Worm (Caenorhabditis elegans) whole organism, L1 larva: ENCODE data around the gene fipr-27.

Experiments
- F16B12.6 ChIP-seq: fragments of 150-350 bp; optimal IDR thresholded peaks from 2 replicates; lab custom pipeline; 2014; ENCODE audit warnings: missing biosample characterization, missing genetic modification characterization
- aha-1 ChIP-seq: fragments of 150-350 bp; optimal IDR thresholded peaks from 2 replicates; lab custom pipeline; 2014; ENCODE audit warnings: missing biosample characterization, missing genetic modification characterization
- alr-1 ChIP-seq: fragments of 200-800 bp; sonication (Bioruptor generic); optimal IDR thresholded peaks from 2 replicates; lab custom pipeline; 2018; ENCODE audit warnings: borderline replicate concordance, mild to moderate bottlenecking, missing genetic modification characterization, missing compliant biosample characterization
- aly-2 ChIP-seq: fragments of 150-350 bp; optimal IDR thresholded peaks from 2 replicates; lab custom pipeline; 2014; ENCODE audit warnings: missing biosample characterization, missing genetic modification characterization
- ama-1 ChIP-seq: fragments of 150-350 bp; optimal IDR thresholded peaks from 2 replicates; lab custom pipeline; 2014
- blmp-1 ChIP-seq: fragments of 150-350 bp; optimal IDR thresholded peaks from 2 replicates; lab custom pipeline; 2014; ENCODE audit warnings: missing biosample characterization, missing genetic modification characterization
- ceh-63 ChIP-seq: fragments of 200-800 bp; sonication (Bioruptor generic); optimal IDR thresholded peaks from 2 replicates; lab custom pipeline; 2018; ENCODE audit warnings: mild to moderate bottlenecking, missing genetic modification characterization, missing compliant biosample characterization
- ceh-88 ChIP-seq: fragments of 200-800 bp; sonication (Bioruptor generic); IDR thresholded peaks from 2 replicates; pipeline ENCODE4 v1.3.6; 2022; ENCODE audit warnings: missing genetic modification characterization, missing compliant biosample characterization
- ceh-90 ChIP-seq: sonication (generic microtip); optimal IDR thresholded peaks from 2 replicates; lab custom pipeline; 2016; ENCODE audit warnings: missing genetic modification characterization, missing compliant biosample characterization
- efl-1 ChIP-seq, 4 experiments: fragments of 150-350 bp; optimal IDR thresholded peaks in 3 of 4; peaks in 1 of 4; 1 replicate in 1 of 4; 2 replicates in 3 of 4; lab custom pipeline; 2014; ENCODE audit warnings: missing biosample characterization in 2 of 4, missing genetic modification characterization in 2 of 4, missing genetic modification reagents in 2 of 4
- egl-13 ChIP-seq: sonication (generic microtip); optimal IDR thresholded peaks from 2 replicates; lab custom pipeline; 2016; ENCODE audit warnings: missing genotype, missing genetic modification reagents, missing genetic modification characterization, missing compliant biosample characterization
- elt-2 ChIP-seq: sonication (generic microtip); optimal IDR thresholded peaks from 2 replicates; lab custom pipeline; 2016; ENCODE audit warnings: missing genetic modification characterization, mild to moderate bottlenecking, inconsistent platforms, missing compliant biosample characterization, missing genetic modification reagents
- elt-3 ChIP-seq, 6 experiments: fragments of 150-350 bp in 1 of 6; sonication (generic microtip); optimal IDR thresholded peaks; 2 replicates each; lab custom pipeline; 2017 to 2018; ENCODE audit warnings: missing biosample characterization in 6 of 6, missing genetic modification characterization in 6 of 6, inconsistent platforms in 1 of 6
- ets-5 ChIP-seq: fragments of 200-800 bp; sonication (Bioruptor generic); IDR thresholded peaks from 2 replicates; pipeline ENCODE4 v1.3.6; 2022; ENCODE audit warnings: missing genetic modification characterization, missing compliant biosample characterization
- fkh-4 ChIP-seq: sonication (generic microtip); optimal IDR thresholded peaks from 2 replicates; lab custom pipeline; 2016; ENCODE audit warnings: missing compliant biosample characterization, missing genetic modification characterization, borderline replicate concordance
- grh-1 ChIP-seq: fragments of 200-800 bp; sonication (Bioruptor generic); IDR thresholded peaks from 2 replicates; pipeline ENCODE4 v1.3.6; 2022; ENCODE audit warnings: missing genetic modification reagents, missing genetic modification characterization, missing compliant biosample characterization
- hlh-17 ChIP-seq: fragments of 200-800 bp; sonication (Bioruptor generic); optimal IDR thresholded peaks from 2 replicates; lab custom pipeline; 2018; ENCODE audit warnings: missing genetic modification characterization, mild to moderate bottlenecking, missing compliant biosample characterization, moderate library complexity, borderline replicate concordance
- hlh-4 ChIP-seq: sonication (generic microtip); optimal IDR thresholded peaks from 2 replicates; lab custom pipeline; 2016; ENCODE audit warnings: mild to moderate bottlenecking, missing genetic modification characterization, missing compliant biosample characterization
- hpl-2 ChIP-seq: fragments of 150-350 bp; optimal IDR thresholded peaks from 2 replicates; lab custom pipeline; 2014; ENCODE audit warnings: missing biosample characterization, missing genetic modification reagents, missing genetic modification characterization
- irx-1 ChIP-seq: sonication (generic microtip); optimal IDR thresholded peaks from 2 replicates; lab custom pipeline; 2016; ENCODE audit warnings: missing genetic modification characterization, missing compliant biosample characterization
- isw-1 ChIP-seq: fragments of 200-800 bp; sonication (Bioruptor generic); IDR thresholded peaks from 2 replicates; pipeline ENCODE4 v1.3.6; 2022; ENCODE audit warnings: missing genetic modification characterization, missing compliant biosample characterization
- jun-1 ChIP-seq: fragments of 150-350 bp; optimal IDR thresholded peaks from 2 replicates; lab custom pipeline; 2014; ENCODE audit warnings: missing biosample characterization, missing genetic modification reagents, missing genetic modification characterization
- lin-13 ChIP-seq: fragments of 150-350 bp; optimal IDR thresholded peaks from 2 replicates; lab custom pipeline; 2014; ENCODE audit warnings: missing biosample characterization, missing genetic modification reagents, missing genetic modification characterization
- lin-15B ChIP-seq: fragments of 150-350 bp; sonication (generic microtip); optimal IDR thresholded peaks from 3 replicates; lab custom pipeline; 2014; ENCODE audit warnings: missing biosample characterization, missing genetic modification characterization
- lin-35 ChIP-seq, 2 experiments: fragments of 150-350 bp; optimal IDR thresholded peaks; 2 replicates each; lab custom pipeline; 2014; ENCODE audit warnings: missing biosample characterization in 2 of 2, missing genetic modification characterization in 2 of 2, missing genetic modification reagents in 2 of 2
- lsy-2 ChIP-seq, 2 experiments: fragments of 150-350 bp; optimal IDR thresholded peaks; 2 replicates each; lab custom pipeline; 2014; ENCODE audit warnings: missing biosample characterization in 2 of 2, missing genetic modification characterization in 2 of 2
- mab-9 ChIP-seq: fragments of 200-800 bp; sonication (Bioruptor generic); IDR thresholded peaks from 2 replicates; pipeline ENCODE4 v1.3.6; 2022; ENCODE audit warnings: missing genetic modification reagents, missing genetic modification characterization, missing compliant biosample characterization
- mdl-1 ChIP-seq, 2 experiments: fragments of 150-350 bp; optimal IDR thresholded peaks; 2 replicates each; lab custom pipeline; 2014 to 2017; ENCODE audit warnings: missing biosample characterization in 2 of 2, missing genetic modification characterization in 2 of 2, inconsistent platforms in 1 of 2
- mef-2 ChIP-seq: fragments of 150-350 bp; optimal IDR thresholded peaks from 2 replicates; lab custom pipeline; 2014; ENCODE audit warnings: missing biosample characterization, missing genetic modification characterization
- nhr-19 ChIP-seq: fragments of 200-800 bp; sonication (Bioruptor generic); conservative IDR thresholded peaks from 2 replicates; pipeline ENCODE4 v1.3.6; 2022; ENCODE audit warnings: missing genetic modification characterization, missing compliant biosample characterization
- nhr-20 ChIP-seq: sonication (generic microtip); optimal IDR thresholded peaks from 2 replicates; lab custom pipeline; 2016; ENCODE audit warnings: mild to moderate bottlenecking, missing genetic modification characterization, missing compliant biosample characterization
- nhr-28 ChIP-seq: fragments of 150-350 bp; optimal IDR thresholded peaks from 2 replicates; lab custom pipeline; 2014; ENCODE audit warnings: missing biosample characterization, missing genetic modification characterization
- nhr-77 ChIP-seq: fragments of 150-350 bp; optimal IDR thresholded peaks from 2 replicates; lab custom pipeline; 2014; ENCODE audit warnings: missing biosample characterization, missing genetic modification characterization
- nhr-85 ChIP-seq: sonication (generic microtip); peaks from one replicate; lab custom pipeline; 2016; ENCODE audit warnings: missing genetic modification characterization, inconsistent platforms, missing compliant biosample characterization
- pax-3 ChIP-seq: fragments of 200-800 bp; sonication (Bioruptor generic); optimal IDR thresholded peaks from 2 replicates; lab custom pipeline; 2018; ENCODE audit warnings: mild to moderate bottlenecking, missing genetic modification characterization, moderate library complexity, missing compliant biosample characterization
- rnt-1 ChIP-seq: sonication (generic microtip); optimal IDR thresholded peaks from 2 replicates; lab custom pipeline; 2016; ENCODE audit warnings: mild to moderate bottlenecking, missing genetic modification characterization, moderate library complexity, missing compliant biosample characterization
- skn-1 ChIP-seq: fragments of 150-350 bp; optimal IDR thresholded peaks from 2 replicates; lab custom pipeline; 2014; ENCODE audit warnings: missing biosample characterization, missing genetic modification characterization
- snu-23 ChIP-seq: sonication (generic microtip); optimal IDR thresholded peaks from 2 replicates; lab custom pipeline; 2016; ENCODE audit warnings: missing genetic modification characterization, missing compliant biosample characterization
- sox-4 ChIP-seq: sonication (generic microtip); optimal IDR thresholded peaks from 2 replicates; lab custom pipeline; 2016; ENCODE audit warnings: missing genetic modification characterization, missing compliant biosample characterization
- sptf-1 ChIP-seq: fragments of 150-350 bp; optimal IDR thresholded peaks from 2 replicates; lab custom pipeline; 2014; ENCODE audit warnings: missing biosample characterization, missing genetic modification characterization
- swsn-7 ChIP-seq: sonication (generic microtip); optimal IDR thresholded peaks from 2 replicates; lab custom pipeline; 2016; ENCODE audit warnings: missing genetic modification characterization, missing compliant biosample characterization
- tlp-1 ChIP-seq: fragments of 150-350 bp; optimal IDR thresholded peaks from 2 replicates; lab custom pipeline; 2014; ENCODE audit warnings: missing biosample characterization, missing genetic modification characterization
- unc-130 ChIP-seq: fragments of 150-350 bp; optimal IDR thresholded peaks from 2 replicates; lab custom pipeline; 2017; ENCODE audit warnings: missing biosample characterization, missing genetic modification characterization, inconsistent platforms
- unc-30 ChIP-seq: sonication (generic microtip); optimal IDR thresholded peaks from 2 replicates; lab custom pipeline; 2017; ENCODE audit warnings: missing biosample characterization, missing genetic modification characterization
- unc-86 ChIP-seq: sonication (generic microtip); optimal IDR thresholded peaks from 2 replicates; lab custom pipeline; 2016; ENCODE audit warnings: missing genetic modification characterization, missing compliant biosample characterization
- vab-15 ChIP-seq: sonication (generic microtip); optimal IDR thresholded peaks from 2 replicates; lab custom pipeline; 2017; ENCODE audit warnings: missing genotype, mild to moderate bottlenecking, missing genetic modification characterization, missing compliant biosample characterization
- xbp-1 ChIP-seq: sonication (generic microtip); optimal IDR thresholded peaks from 2 replicates; lab custom pipeline; 2016; ENCODE audit warnings: missing genetic modification characterization, missing compliant biosample characterization
- zag-1 ChIP-seq: fragments of 150-350 bp; optimal IDR thresholded peaks from 2 replicates; lab custom pipeline; 2014; ENCODE audit warnings: missing biosample characterization, missing genetic modification characterization
- zip-4 ChIP-seq: fragments of 200-800 bp; sonication (Bioruptor generic); optimal IDR thresholded peaks from 2 replicates; lab custom pipeline; 2018; ENCODE audit warnings: mild to moderate bottlenecking, missing genetic modification characterization, moderate library complexity, missing compliant biosample characterization
- ztf-4 ChIP-seq: fragments of 150-350 bp; optimal IDR thresholded peaks from 2 replicates; lab custom pipeline; 2014; ENCODE audit warnings: missing biosample characterization, missing genetic modification characterization

fipr-27 gene

DNA sequence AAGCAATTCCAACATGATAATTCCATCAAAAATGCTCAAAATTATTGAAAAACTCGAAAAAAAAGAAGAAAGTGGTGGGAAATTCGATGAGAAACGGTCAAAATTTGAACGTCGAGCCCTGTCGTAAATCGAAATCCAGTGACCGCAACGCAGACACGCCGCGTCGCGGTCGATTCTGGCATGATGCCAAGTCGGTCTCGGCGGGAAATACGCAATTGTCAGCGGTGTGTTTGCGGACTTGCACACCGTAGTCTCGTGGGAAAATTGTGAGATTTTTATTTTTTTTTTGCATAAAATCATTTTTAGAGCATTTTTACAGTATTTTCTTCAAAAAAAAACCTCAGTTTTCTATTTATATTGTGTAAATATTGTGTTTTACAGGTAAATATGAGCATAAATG is 25.5 kb downstream of the fipr-27 start, which contains the start of gene tsr-2 (continued):
- TF ChIP-seq ama-1 (lab: Kevin White, UChicago): peak; percentile 50
- TF ChIP-seq swsn-7 (tag; lab: Kevin White, UChicago): peak; percentile 91
- TF ChIP-seq nhr-85: peak; percentile 93
- peak; percentile 87 to 89 for TF ChIP-seq efl-1 (optimal IDR thresholded peaks at IDR 0.05; lab: Kevin White, UChicago)
- peak; percentile 80 to 98 for TF ChIP-seq efl-1 (GFP tag; optimal IDR thresholded peaks at IDR 0.05 in 1 of 2; lab: Kevin White, UChicago)
- peak; percentile 77 for TF ChIP-seq egl-13 (tag; lab: Kevin White, UChicago)
- TF ChIP-seq unc-30 (tag; lab: Kevin White, UChicago): no peak
- TF ChIP-seq fkh-4: peak; percentile 41
- peak; percentile 82 for TF ChIP-seq pax-3 (tag; lab: Kevin White, UChicago)
- peak; percentile 95 for TF ChIP-seq rnt-1 (tag; lab: Kevin White, UChicago)
- peak; percentile 99 for TF ChIP-seq F16B12.6 (tag; lab: Kevin White, UChicago)
- TF ChIP-seq blmp-1 (tag; lab: Kevin White, UChicago): peak; percentile 63
- peak; percentile 96 for TF ChIP-seq snu-23 (GFP tag; lab: Kevin White, UChicago)
- peak; percentile 90 for TF ChIP-seq nhr-19 (GFP tag; lab: Robert Waterston, UW)
- peak; percentile 79 for TF ChIP-seq grh-1 (GFP tag; lab: Robert Waterston, UW)
- TF ChIP-seq sptf-1 (tag; lab: Kevin White, UChicago): no peak
- peak; percentile 71 for TF ChIP-seq ztf-4 (tag; lab: Kevin White, UChicago)
- TF ChIP-seq lin-35 (GFP tag; optimal IDR thresholded peaks at IDR 0.05; lab: Kevin White, UChicago): peak; percentile 90 to 94
- peak; percentile 91 for TF ChIP-seq lin-13 (GFP tag; lab: Kevin White, UChicago)
- TF ChIP-seq aha-1 (tag; lab: Kevin White, UChicago): peak; percentile 20
- TF ChIP-seq alr-1 (tag; lab: Kevin White, UChicago): no peak
- peak; percentile 10 for TF ChIP-seq ceh-90 (tag; lab: Kevin White, UChicago)
- peak; percentile 69 for TF ChIP-seq aly-2
- TF ChIP-seq nhr-20: peak; percentile 92
- TF ChIP-seq nhr-28 (tag; lab: Kevin White, UChicago): no peak
- TF ChIP-seq mab-9: peak; percentile 77
- TF ChIP-seq ceh-63 (GFP tag; lab: Kevin White, UChicago): no peak
- no peak for TF ChIP-seq zag-1 (tag; lab: Kevin White, UChicago)
- peak in 2 of 6 experiments; percentile 16 to 71 for TF ChIP-seq elt-3 (tag; optimal IDR thresholded peaks at IDR 0.05; lab: Kevin White, UChicago)
- peak; percentile 53 for TF ChIP-seq sox-4 (tag; lab: Kevin White, UChicago)
- TF ChIP-seq ceh-88 (GFP tag; lab: Robert Waterston, UW): peak; percentile 75
- TF ChIP-seq hlh-4 (tag; lab: Kevin White, UChicago): no peak
- TF ChIP-seq lsy-2 (tag; optimal IDR thresholded peaks at IDR 0.05; lab: Kevin White, UChicago): peak; percentile 99
- peak; percentile 70 for TF ChIP-seq elt-2 (tag; lab: Kevin White, UChicago)
- TF ChIP-seq xbp-1 (tag; lab: Kevin White, UChicago): peak; percentile 91
- TF ChIP-seq hpl-2: peak; percentile 71
- peak; percentile 93 for TF ChIP-seq isw-1
- TF ChIP-seq nhr-77: peak; percentile 89
- TF ChIP-seq ets-5 (GFP tag; lab: Robert Waterston, UW): no peak
- peak; percentile 85 for TF ChIP-seq unc-130
- TF ChIP-seq tlp-1 (tag; lab: Kevin White, UChicago): no peak
- TF ChIP-seq lin-15B (tag; lab: Kevin White, UChicago): peak; percentile 85
- peak; percentile 76 for TF ChIP-seq zip-4 (GFP tag; lab: Kevin White, UChicago)
- TF ChIP-seq mef-2: peak; percentile 57
- TF ChIP-seq jun-1 (tag; lab: Kevin White, UChicago): peak; percentile 89
- no peak for TF ChIP-seq hlh-17 (GFP tag; lab: Kevin White, UChicago)
- TF ChIP-seq mdl-1 (tag; optimal IDR thresholded peaks at IDR 0.05; lab: Kevin White, UChicago): peak in 1 of 2 experiments; percentile 88
- TF ChIP-seq vab-15: peak; percentile 14
- peak; percentile 79 for TF ChIP-seq irx-1 (tag; lab: Kevin White, UChicago)
- peak; percentile 89 for TF ChIP-seq unc-86 (tag; lab: Kevin White, UChicago)
- TF ChIP-seq skn-1: peak; percentile 88
